Worm (Caenorhabditis elegans) whole organism, late embryonic: ENCODE data around the gene mog-5.

Experiments
- C38D4.7 ChIP-seq: fragments of 200-800 bp; sonication (Bioruptor generic); optimal IDR thresholded peaks from 2 replicates; lab custom pipeline; 2018; ENCODE audit warnings: mild to moderate bottlenecking, missing genetic modification characterization, moderate library complexity, missing compliant biosample characterization
- K09A11.1 ChIP-seq: sonication (generic microtip); optimal IDR thresholded peaks from 2 replicates; lab custom pipeline; 2017; ENCODE audit warnings: antibody characterized with exemption, mild to moderate bottlenecking, missing genetic modification characterization, missing compliant biosample characterization; ENCODE audit not compliant: insufficient read depth
- T23F11.4 ChIP-seq: fragments of 200-800 bp; sonication (Bioruptor generic); optimal IDR thresholded peaks from 2 replicates; lab custom pipeline; 2018; ENCODE audit warnings: mild to moderate bottlenecking, missing genetic modification characterization, missing compliant biosample characterization
- ama-1 ChIP-seq: fragments of 150-350 bp; optimal IDR thresholded peaks from 2 replicates; lab custom pipeline; 2014
- ceh-14 ChIP-seq: sonication (generic microtip); optimal IDR thresholded peaks from 2 replicates; lab custom pipeline; 2016; ENCODE audit warnings: missing genotype, missing genetic modification characterization, missing compliant biosample characterization
- ceh-19 ChIP-seq: fragments of 200-800 bp; sonication (Bioruptor generic); optimal IDR thresholded peaks from 2 replicates; lab custom pipeline; 2018; ENCODE audit warnings: mild to moderate bottlenecking, missing genetic modification characterization, missing compliant biosample characterization
- ceh-2 ChIP-seq: sonication (generic microtip); optimal IDR thresholded peaks from 2 replicates; lab custom pipeline; 2016; ENCODE audit warnings: missing genotype, missing genetic modification characterization, missing compliant biosample characterization
- ceh-24 ChIP-seq: sonication (generic microtip); optimal IDR thresholded peaks from 2 replicates; lab custom pipeline; 2016; ENCODE audit warnings: mild to moderate bottlenecking, missing genetic modification characterization, missing compliant biosample characterization
- ceh-30 ChIP-seq: fragments of 150-350 bp; optimal IDR thresholded peaks from 2 replicates; lab custom pipeline; 2014; ENCODE audit warnings: missing biosample characterization, missing genetic modification characterization
- ceh-45 ChIP-seq: fragments of 200-800 bp; sonication (Bioruptor generic); IDR thresholded peaks from 2 replicates; pipeline ENCODE4 v1.3.6; 2022; ENCODE audit warnings: missing genetic modification reagents, missing genetic modification characterization, missing compliant biosample characterization
- ceh-48 ChIP-seq: sonication (generic microtip); optimal IDR thresholded peaks from 2 replicates; lab custom pipeline; 2016; ENCODE audit warnings: missing genetic modification characterization, inconsistent platforms, missing compliant biosample characterization
- ceh-6 ChIP-seq: fragments of 200-800 bp; sonication (Bioruptor generic); optimal IDR thresholded peaks from 2 replicates; lab custom pipeline; 2018; ENCODE audit warnings: mild to moderate bottlenecking, missing genetic modification characterization, missing compliant biosample characterization
- ceh-9 ChIP-seq: sonication (generic microtip); optimal IDR thresholded peaks from 2 replicates; lab custom pipeline; 2016; ENCODE audit warnings: mild to moderate bottlenecking, missing genetic modification characterization, inconsistent platforms, missing compliant biosample characterization
- che-1 ChIP-seq: sonication (generic microtip); optimal IDR thresholded peaks from 2 replicates; lab custom pipeline; 2016; ENCODE audit warnings: mild to moderate bottlenecking, missing genetic modification characterization, missing compliant biosample characterization
- dve-1 ChIP-seq: sonication (generic microtip); optimal IDR thresholded peaks from 2 replicates; lab custom pipeline; 2017; ENCODE audit warnings: antibody characterized with exemption, mild to moderate bottlenecking, missing genetic modification characterization, missing compliant biosample characterization
- elt-2 ChIP-seq: sonication (generic microtip); optimal IDR thresholded peaks from 2 replicates; lab custom pipeline; 2016; ENCODE audit warnings: missing genetic modification reagents, missing genetic modification characterization, missing compliant biosample characterization
- elt-4 ChIP-seq: sonication (generic microtip); optimal IDR thresholded peaks from 2 replicates; lab custom pipeline; 2016; ENCODE audit warnings: missing genetic modification characterization, missing compliant biosample characterization
- ets-4 ChIP-seq: sonication (generic microtip); optimal IDR thresholded peaks from 2 replicates; lab custom pipeline; 2016; ENCODE audit warnings: missing genetic modification characterization, missing compliant biosample characterization
- eyg-1 ChIP-seq: sonication (generic microtip); optimal IDR thresholded peaks from 2 replicates; lab custom pipeline; 2016; ENCODE audit warnings: missing genotype, missing genetic modification characterization, missing compliant biosample characterization
- fax-1 ChIP-seq: sonication (generic microtip); optimal IDR thresholded peaks from 2 replicates; lab custom pipeline; 2016; ENCODE audit warnings: missing genotype, missing genetic modification characterization, missing compliant biosample characterization
- fkh-6 ChIP-seq: sonication (generic microtip); optimal IDR thresholded peaks from 2 replicates; lab custom pipeline; 2016; ENCODE audit warnings: missing genetic modification characterization, missing compliant biosample characterization
- hlh-15 ChIP-seq: sonication (generic microtip); optimal IDR thresholded peaks from 2 replicates; lab custom pipeline; 2016; ENCODE audit warnings: missing genetic modification characterization, missing compliant biosample characterization
- hlh-30 ChIP-seq: sonication (generic microtip); optimal IDR thresholded peaks from 2 replicates; lab custom pipeline; 2017; ENCODE audit warnings: antibody characterized with exemption, missing genetic modification characterization, missing compliant biosample characterization; ENCODE audit not compliant: insufficient read depth
- lim-6 ChIP-seq: sonication (generic microtip); optimal IDR thresholded peaks from 2 replicates; lab custom pipeline; 2016; ENCODE audit warnings: missing genetic modification characterization, missing compliant biosample characterization
- lin-11 ChIP-seq: fragments of 200-800 bp; sonication (Bioruptor generic); optimal IDR thresholded peaks from 2 replicates; lab custom pipeline; 2018; ENCODE audit warnings: mild to moderate bottlenecking, missing genetic modification characterization, missing compliant biosample characterization
- mec-3 ChIP-seq: sonication (generic microtip); optimal IDR thresholded peaks from 2 replicates; lab custom pipeline; 2016; ENCODE audit warnings: borderline replicate concordance, missing genetic modification characterization, missing compliant biosample characterization
- nfya-1 ChIP-seq: sonication (generic microtip); optimal IDR thresholded peaks from 2 replicates; lab custom pipeline; 2017; ENCODE audit warnings: missing genetic modification characterization, mild to moderate bottlenecking, missing compliant biosample characterization, antibody characterized with exemption, moderate library complexity
- odd-2 ChIP-seq: sonication (generic microtip); optimal IDR thresholded peaks from 2 replicates; lab custom pipeline; 2017; ENCODE audit warnings: antibody characterized with exemption, mild to moderate bottlenecking, missing genetic modification characterization, missing compliant biosample characterization
- pag-3 ChIP-seq: sonication (generic microtip); optimal IDR thresholded peaks from 2 replicates; lab custom pipeline; 2016; ENCODE audit warnings: missing compliant biosample characterization, missing genetic modification characterization, borderline replicate concordance
- pax-1 ChIP-seq: fragments of 150-350 bp; optimal IDR thresholded peaks from 2 replicates; lab custom pipeline; 2014; ENCODE audit warnings: missing biosample characterization, missing genetic modification characterization
- pha-2 ChIP-seq: sonication (generic microtip); optimal IDR thresholded peaks from 2 replicates; lab custom pipeline; 2017; ENCODE audit warnings: mild to moderate bottlenecking, missing genetic modification characterization, missing compliant biosample characterization
- pha-4 ChIP-seq: fragments of 150-350 bp; optimal IDR thresholded peaks from 2 replicates; lab custom pipeline; 2018; ENCODE audit warnings: missing biosample characterization, missing genetic modification reagents, missing genetic modification characterization
- pros-1 ChIP-seq: fragments of 150-350 bp; optimal IDR thresholded peaks from 2 replicates; lab custom pipeline; 2014; ENCODE audit warnings: missing biosample characterization, missing genetic modification reagents, missing genetic modification characterization
- ref-2 ChIP-seq: sonication (generic microtip); optimal IDR thresholded peaks from 2 replicates; lab custom pipeline; 2016; ENCODE audit warnings: missing genetic modification characterization, missing compliant biosample characterization
- rnt-1 ChIP-seq: sonication (generic microtip); optimal IDR thresholded peaks from 2 replicates; lab custom pipeline; 2016; ENCODE audit warnings: missing genetic modification characterization, missing compliant biosample characterization
- sox-4 ChIP-seq: sonication (generic microtip); optimal IDR thresholded peaks from 2 replicates; lab custom pipeline; 2017; ENCODE audit warnings: mild to moderate bottlenecking, missing genetic modification characterization, inconsistent platforms, missing compliant biosample characterization
- ttx-3 ChIP-seq: sonication (generic microtip); optimal IDR thresholded peaks from 2 replicates; lab custom pipeline; 2016; ENCODE audit warnings: missing genetic modification reagents, missing genetic modification characterization, missing compliant biosample characterization
- unc-3 ChIP-seq, 2 experiments: fragments of 200-800 bp in 1 of 2; sonication (Bioruptor generic) in 1 of 2; sonication (generic microtip) in 1 of 2; conservative IDR thresholded peaks in 1 of 2; optimal IDR thresholded peaks in 1 of 2; 2 replicates each; pipeline versions ENCODE4 v1.3.6 to Lab custom; 2016 to 2022; ENCODE audit warnings: missing compliant biosample characterization in 2 of 2, missing genetic modification characterization in 2 of 2, missing genetic modification reagents in 1 of 2
- unc-42 ChIP-seq: sonication (generic microtip); optimal IDR thresholded peaks from 2 replicates; lab custom pipeline; 2016; ENCODE audit warnings: missing genotype, missing genetic modification characterization, missing compliant biosample characterization
- unc-86 ChIP-seq: sonication (generic microtip); optimal IDR thresholded peaks from 2 replicates; lab custom pipeline; 2016; ENCODE audit warnings: missing genetic modification characterization, missing compliant biosample characterization

Gene mog-5

DNA sequence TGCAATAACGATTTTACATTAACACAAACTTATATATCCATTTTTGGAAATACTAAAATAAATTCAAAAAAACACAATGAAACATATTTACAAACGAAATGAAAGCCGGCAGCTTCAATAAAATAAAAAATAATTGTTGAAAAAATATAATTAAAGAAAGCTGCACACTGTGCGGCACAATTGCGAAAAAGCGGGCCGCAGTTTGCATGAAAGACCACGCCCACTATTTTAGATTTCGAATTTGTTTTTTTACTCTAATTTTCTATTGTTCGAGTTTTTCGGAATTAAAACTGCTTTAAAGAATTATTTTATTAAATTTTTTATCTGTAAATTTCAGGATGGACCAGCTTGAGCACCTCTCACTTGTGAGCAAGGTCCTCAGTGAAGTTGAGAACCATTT, at the start of gene mog-5 (continued):
- TF ChIP-seq elt-2 (tag; lab: Kevin White, UChicago) = no peak
- TF ChIP-seq pax-1 = no peak
- peak; percentile 26 for TF ChIP-seq ref-2 (tag; lab: Kevin White, UChicago)
- no peak for TF ChIP-seq dve-1
- TF ChIP-seq hlh-30 (tag; lab: Kevin White, UChicago) = no peak
- TF ChIP-seq pros-1 = no peak
- TF ChIP-seq lim-6 = no peak
- no peak for TF ChIP-seq ama-1 (lab: Kevin White, UChicago)
- TF ChIP-seq che-1 (tag; lab: Kevin White, UChicago) = peak; percentile 21
- peak; percentile 82 for TF ChIP-seq K09A11.1 (tag; lab: Kevin White, UChicago)
- peak; percentile 36 for TF ChIP-seq lin-11 (tag; lab: Kevin White, UChicago)
- no peak for TF ChIP-seq ceh-30 (tag; lab: Kevin White, UChicago)
- no peak for TF ChIP-seq rnt-1 (tag; lab: Kevin White, UChicago)
- peak; percentile 38 for TF ChIP-seq C38D4.7
- TF ChIP-seq T23F11.4 (GFP tag; lab: Kevin White, UChicago) = no peak

ce11 chrII:5350357-5350756, 49.0 kb upstream of the mog-5 start, which contains the start of gene F09E5.8:
TSS of gene F09E5.8 (plus strand) at chrII:5350669.
- peak; percentile 41; the same call in 1 of the 2 replicates for TF ChIP-seq ceh-45 (GFP tag; lab: Robert Waterston, UW)

ce11 chrII:5351799-5352198, 47.5 kb upstream of the mog-5 start, which contains the start of gene F09E5.7:
TSS of gene F09E5.7 (plus strand) at chrII:5352099.
- TF ChIP-seq hlh-15 = no peak
- TF ChIP-seq elt-4 = no peak
- TF ChIP-seq pha-4 (tag; lab: Kevin White, UChicago) = no peak
- no peak for TF ChIP-seq ceh-14 (tag; lab: Kevin White, UChicago)
- no peak for TF ChIP-seq sox-4 (tag; lab: Kevin White, UChicago)
- no peak for TF ChIP-seq mec-3 (tag; lab: Kevin White, UChicago)
- TF ChIP-seq eyg-1 (tag; lab: Kevin White, UChicago) = no peak
- no peak for TF ChIP-seq ceh-19 (GFP tag; lab: Kevin White, UChicago)
- no peak for TF ChIP-seq odd-2 (tag; lab: Kevin White, UChicago)
- no peak for TF ChIP-seq ref-2 (tag; lab: Kevin White, UChicago)
- no peak for TF ChIP-seq pha-2 (tag; lab: Kevin White, UChicago)
- TF ChIP-seq ceh-9 = no peak
- no peak for TF ChIP-seq ceh-24 (tag; lab: Kevin White, UChicago)
- TF ChIP-seq ttx-3 (tag; lab: Kevin White, UChicago) = no peak
- no peak for TF ChIP-seq fkh-6 (tag; lab: Kevin White, UChicago)
- no peak for TF ChIP-seq unc-3 (GFP tag; conservative IDR thresholded peaks at IDR 0.05; lab: Robert Waterston, UW)
- TF ChIP-seq unc-3 (tag; optimal IDR thresholded peaks at IDR 0.05; lab: Kevin White, UChicago) = no peak
- no peak for TF ChIP-seq pag-3 (tag; lab: Kevin White, UChicago)
- no peak for TF ChIP-seq ceh-6 (GFP tag; lab: Kevin White, UChicago)
- TF ChIP-seq ama-1 (lab: Kevin White, UChicago) = no peak

ce11 chrII:5353642-5354041, 45.7 kb upstream of the mog-5 start:
- TF ChIP-seq elt-2 (tag; lab: Kevin White, UChicago) (peak; percentile 9), unc-86 (tag; lab: Kevin White, UChicago) (no peak)

DNA sequence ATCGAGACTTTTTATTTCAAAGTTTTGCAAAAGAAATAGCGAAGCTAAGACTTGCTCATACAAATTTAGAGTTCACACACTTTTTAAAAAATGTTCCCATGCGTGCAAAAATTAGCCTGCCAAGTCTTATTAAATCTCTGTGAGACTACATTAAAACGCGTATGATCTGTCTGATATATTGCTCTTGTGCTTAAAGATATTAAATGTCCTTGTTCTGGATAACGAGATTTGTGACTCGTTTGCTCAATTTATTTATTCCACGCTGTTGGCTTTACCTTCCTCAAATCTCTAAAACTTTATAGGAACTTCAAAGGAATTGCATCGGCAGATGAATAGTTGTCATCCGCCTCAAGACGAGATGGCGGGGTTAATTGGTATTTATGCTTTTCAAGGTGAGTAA, 44.0 kb upstream of the mog-5 start, which contains the start of gene srg-69:
srg-69 (plus strand) TSS at position 301 of the 400 bp plus-strand sequence.
- TF ChIP-seq unc-42 (no peak), ets-4 (tag; lab: Kevin White, UChicago) (no peak), fax-1 (no peak), ama-1 (lab: Kevin White, UChicago) (no peak), sox-4 (tag; lab: Kevin White, UChicago) (no peak), ceh-2 (no peak), ceh-48 (no peak), hlh-30 (tag; lab: Kevin White, UChicago) (no peak), T23F11.4 (GFP tag; lab: Kevin White, UChicago) (no peak), nfya-1 (no peak), dve-1 (no peak)
